Worm (Caenorhabditis elegans) whole organism, dauer: Measurements from ENCODE around the gene ttr-54.

Experiments used
- unc-62 ChIP-seq: sonication (generic microtip); optimal IDR thresholded peaks from 2 replicates; lab custom pipeline; 2017; ENCODE audit warnings: missing biosample characterization, missing genetic modification reagents, missing genetic modification characterization

Gene ttr-54

DNA sequence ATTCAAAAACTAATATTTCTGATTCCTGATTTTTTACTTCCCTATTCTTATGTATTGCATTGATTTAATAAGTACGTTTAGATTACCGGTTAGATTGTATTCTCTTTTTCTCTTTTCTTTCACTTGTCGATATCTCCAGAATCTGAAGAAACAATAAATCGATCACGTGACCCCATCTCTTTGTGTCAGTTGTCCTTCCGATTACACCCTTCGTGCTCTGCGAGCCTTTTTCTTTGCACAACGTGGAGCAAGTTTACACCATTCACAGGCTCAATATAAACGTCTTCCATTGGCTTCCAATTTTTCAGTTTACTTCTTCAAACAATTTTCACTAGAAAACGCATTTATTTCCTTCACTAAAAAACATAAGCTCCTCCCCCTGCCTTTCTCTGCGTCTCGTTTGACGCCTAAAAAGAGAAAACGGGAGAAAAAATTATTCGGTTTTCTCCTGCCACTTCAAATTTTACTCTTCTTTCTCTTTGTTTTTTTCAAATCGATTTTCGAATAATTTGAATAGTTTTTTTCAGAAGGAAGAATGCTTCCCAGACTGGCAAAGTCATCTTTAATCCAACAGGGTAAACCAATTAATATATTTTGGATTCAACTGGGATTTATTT, 24.7 kb downstream of the ttr-54 start, which contains the start of gene gta-1:
Gene gta-1 (plus strand): TSS at position 528 of the 617 bp plus-strand sequence.
- no peak for TF ChIP-seq unc-62 (GFP tag; lab: Kevin White, UChicago)

ce11 chrIV:10188505-10188904, 32.9 kb downstream of the ttr-54 start:
- no peak for TF ChIP-seq unc-62 (GFP tag; lab: Kevin White, UChicago)

DNA sequence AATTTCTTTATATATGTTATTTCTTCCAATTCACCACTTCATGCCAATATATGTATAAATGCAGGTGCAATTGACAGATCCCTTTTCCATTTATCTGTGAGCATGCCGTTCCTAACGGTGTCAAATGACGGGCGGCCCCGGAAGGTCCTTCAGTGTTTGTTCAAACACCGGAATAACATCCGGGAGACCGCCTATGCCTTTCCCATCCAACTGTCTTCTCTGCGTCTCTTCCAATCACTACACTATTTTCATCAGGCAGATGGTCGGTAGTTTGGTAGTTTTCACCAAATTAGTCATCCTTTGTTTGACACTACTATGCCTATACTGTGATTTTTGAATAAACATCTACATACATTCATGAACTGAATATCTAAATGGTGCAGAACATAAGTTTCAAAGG, 35.0 kb downstream of the ttr-54 start:
- no peak for TF ChIP-seq unc-62 (GFP tag; lab: Kevin White, UChicago)

- TF ChIP-seq unc-62 (GFP tag; lab: Kevin White, UChicago): no peak
Measured at ce11 chrIV:10191498-10191897, 35.9 kb downstream of the ttr-54 start.

- TF ChIP-seq unc-62 (GFP tag; lab: Kevin White, UChicago): no peak
Measured at ce11 chrIV:10194345-10194744, 38.8 kb downstream of the ttr-54 start, which contains the start of gene ptrg-1. ptrg-1 (minus strand) TSS chrIV:10194445.

ce11 chrIV:10197317-10197867, 41.8 kb downstream of the ttr-54 start, which contains the start of gene gon-4:
gon-4 (plus strand) TSS chrIV:10197817.
- no peak for TF ChIP-seq unc-62 (GFP tag; lab: Kevin White, UChicago)

ce11 chrIV:10206182-10206581, 50.6 kb downstream of the ttr-54 start, which contains the start of gene K04D7.6:
K04D7.6 (minus strand) TSS chrIV:10206282.
- TF ChIP-seq unc-62 (GFP tag; lab: Kevin White, UChicago): no peak
